Fruit fly (Drosophila melanogaster): ENCODE measurements around the gene CG33928.

CG33928 gene

DNA sequence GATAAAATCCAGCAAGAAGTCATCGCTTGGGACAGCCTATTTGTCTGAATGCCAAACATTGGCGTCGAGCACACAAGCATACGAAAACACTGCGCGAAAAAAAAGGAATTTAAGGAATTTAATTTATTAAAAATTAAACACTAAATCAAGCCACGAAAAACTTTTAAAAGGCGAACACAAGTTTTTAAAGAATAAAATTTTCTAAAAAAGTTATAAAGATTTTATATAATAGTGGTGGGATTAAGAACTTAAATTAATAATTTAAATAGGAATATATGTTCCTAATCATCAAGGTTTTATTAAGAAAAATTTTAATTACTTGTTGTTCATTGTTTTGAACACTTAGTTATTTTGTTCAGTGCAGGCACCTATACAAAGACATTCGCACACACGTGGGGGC lies 15.0 kb downstream of the CG33928 start:
- TF ChIP-seq pan (optimal IDR thresholded peaks at IDR 0.05) (no peak), pan (GFP tag; optimal IDR thresholded peaks at IDR 0.05 in 1 of 2, IDR thresholded peaks at IDR 0.05 in 1 of 2) (peak in 1 of 2 experiments; percentile 44), prd (optimal IDR thresholded peaks at IDR 0.05) (no peak), prd (GFP tag; IDR thresholded peaks at IDR 0.05) (peak; percentile 43), CG14014 (GFP tag; IDR thresholded peaks at IDR 0.05) (0 out of 2 replicates have a peak, but pooled peaks have one; percentile 19), CG4404 (GFP tag; IDR thresholded peaks at IDR 0.05) (peak; percentile 25; the same call in 1 of the 2 replicates), CG6689 (GFP tag; IDR thresholded peaks at IDR 0.05) (0 out of 2 replicates have a peak, but pooled peaks have one; percentile 15), CG13296 (GFP tag; optimal IDR thresholded peaks at IDR 0.05) (peak; percentile 3), Blimp-1 (GFP tag; optimal IDR thresholded peaks at IDR 0.05) (no peak), CG17385 (GFP tag; optimal IDR thresholded peaks at IDR 0.05) (peak; percentile 24), Sox102F (GFP tag; optimal IDR thresholded peaks at IDR 0.05) (peak; percentile 60), Hmr (GFP tag; optimal IDR thresholded peaks at IDR 0.05) (peak; percentile 35), Asciz (GFP tag; optimal IDR thresholded peaks at IDR 0.05) (no peak), dmrt99B (tag; optimal IDR thresholded peaks at IDR 0.05) (peak; percentile 48), CG17186 (GFP tag; optimal IDR thresholded peaks at IDR 0.05) (no peak), CG13424 (tag; optimal IDR thresholded peaks at IDR 0.05) (peak; percentile 37), lab (GFP tag; optimal IDR thresholded peaks at IDR 0.05) (peak; percentile 57), CG13775 (GFP tag; optimal IDR thresholded peaks at IDR 0.05) (peak; percentile 12), Drgx (GFP tag; IDR thresholded peaks at IDR 0.05) (0 out of 2 replicates have a peak, but pooled peaks have one; percentile 34), Bgb (GFP tag; IDR thresholded peaks at IDR 0.05; ENCODE audit: partially characterized antibody) (no peak), Hr3 (GFP tag; optimal IDR thresholded peaks at IDR 0.05) (peak; percentile 3), CG2678 (tag; optimal IDR thresholded peaks at IDR 0.05) (peak; percentile 61), Gsc (GFP tag; IDR thresholded peaks at IDR 0.05) (no peak), cwo (GFP tag; optimal IDR thresholded peaks at IDR 0.05) (peak; percentile 3), row (GFP tag; IDR thresholded peaks at IDR 0.05) (peak; percentile 43), CG3281 (GFP tag; optimal IDR thresholded peaks at IDR 0.05) (peak; percentile 44), sens (GFP tag) (peak; percentile 54), Aef1 (GFP tag; IDR thresholded peaks at IDR 0.05) (0 out of 3 replicates have a peak, but pooled peaks have one; percentile 20), Atf6 (GFP tag; IDR thresholded peaks at IDR 0.05) (peak; percentile 49), CG10267 (tag; optimal IDR thresholded peaks at IDR 0.05) (peak; percentile 9), CG17361 (GFP tag; IDR thresholded peaks at IDR 0.05) (peak; percentile 36; the same call in 1 of the 3 replicates), slbo (GFP tag; IDR thresholded peaks at IDR 0.05) (peak; percentile 49; the same call in 1 of the 2 replicates), Sox100B (GFP tag; optimal IDR thresholded peaks at IDR 0.05) (peak; percentile 26), CG12155 (GFP tag; optimal IDR thresholded peaks at IDR 0.05) (peak; percentile 15), Ada2b (GFP tag; IDR thresholded peaks at IDR 0.05) (peak; percentile 17; the same call in 1 of the 2 replicates), PHDP (tag; optimal IDR thresholded peaks at IDR 0.05) (peak; percentile 26), CG10209 (GFP tag; optimal IDR thresholded peaks at IDR 0.05) (peak; percentile 28), Hr39 (optimal IDR thresholded peaks at IDR 0.05) (no peak), D19B (GFP tag; optimal IDR thresholded peaks at IDR 0.05) (peak; percentile 0), Oli (tag; optimal IDR thresholded peaks at IDR 0.05) (peak; percentile 47), Fer3 (tag; optimal IDR thresholded peaks at IDR 0.05) (peak; percentile 10), Dek (tag; optimal IDR thresholded peaks at IDR 0.05) (peak; percentile 1), Kr (GFP tag; optimal IDR thresholded peaks at IDR 0.05) (no peak), CG2120 (GFP tag; optimal IDR thresholded peaks at IDR 0.05) (peak; percentile 37), sisA (GFP tag; IDR thresholded peaks at IDR 0.05) (peak; percentile 45), CG18599 (GFP tag; optimal IDR thresholded peaks at IDR 0.05) (peak; percentile 27), CG30403 (GFP tag; optimal IDR thresholded peaks at IDR 0.05) (peak; percentile 28), CG15514 (GFP tag; optimal IDR thresholded peaks at IDR 0.05) (peak; percentile 3), Meics (GFP tag; optimal IDR thresholded peaks at IDR 0.05) (peak; percentile 45), onecut (GFP tag; IDR thresholded peaks at IDR 0.05) (no peak)
